Fruit fly (Drosophila melanogaster): ENCODE measurements around the gene CG14963.

CG14963 gene

DNA sequence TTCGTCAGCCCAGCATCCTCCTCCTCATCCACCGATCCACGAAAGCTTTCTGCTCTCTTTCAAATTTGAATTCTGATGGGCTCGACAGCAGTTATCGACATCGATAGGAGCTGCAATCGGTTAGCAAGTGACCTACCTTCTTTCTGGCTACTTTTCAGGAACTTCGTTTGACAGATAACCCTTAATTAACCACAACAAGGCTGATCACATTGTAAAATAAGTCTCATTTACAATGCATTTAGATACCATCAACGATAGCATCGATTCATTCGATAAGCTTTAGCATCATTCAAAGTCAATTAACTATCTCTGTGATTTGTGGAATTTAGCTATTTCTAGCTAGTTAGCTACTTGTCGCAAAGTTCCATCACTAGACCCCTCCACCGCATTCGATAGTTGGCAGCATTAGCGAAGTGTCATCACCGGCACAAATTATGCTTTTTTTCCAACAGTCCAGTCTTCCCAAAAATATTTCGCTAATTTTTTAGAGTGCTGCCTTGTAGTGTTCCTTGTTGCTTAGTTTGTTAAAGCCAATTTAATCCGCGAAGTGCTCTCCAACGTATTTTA lies 6.3 kb upstream of the CG14963 start, which contains the start of the genes MnM and Girdin (continued):
- TF ChIP-seq caup (GFP tag; optimal IDR thresholded peaks at IDR 0.05; ENCODE audit: severe bottlenecking): no peak
- no peak for TF ChIP-seq oc (tag; optimal IDR thresholded peaks at IDR 0.05)
- TF ChIP-seq CG2129 (GFP tag; IDR thresholded peaks at IDR 0.05; ENCODE audit: partially characterized antibody): peak; percentile 41
- TF ChIP-seq ERR (GFP tag; optimal IDR thresholded peaks at IDR 0.05): peak; percentile 55
- TF ChIP-seq fd3F (GFP tag; optimal IDR thresholded peaks at IDR 0.05): peak; percentile 43
- peak; percentile 56 for TF ChIP-seq vfl (GFP tag; optimal IDR thresholded peaks at IDR 0.05)
- TF ChIP-seq CG18764 (GFP tag; optimal IDR thresholded peaks at IDR 0.05): peak; percentile 32
- peak; percentile 77 for TF ChIP-seq CG3163 (GFP tag; optimal IDR thresholded peaks at IDR 0.05)
- TF ChIP-seq CG17186 (GFP tag; optimal IDR thresholded peaks at IDR 0.05): peak; percentile 53
- no peak for TF ChIP-seq Sox102F (GFP tag; optimal IDR thresholded peaks at IDR 0.05)
- no peak for TF ChIP-seq kni (GFP tag; optimal IDR thresholded peaks at IDR 0.05)
- TF ChIP-seq CG9437 (GFP tag; optimal IDR thresholded peaks at IDR 0.05): no peak
- peak; percentile 57; the same call in 2 of the 3 replicates for TF ChIP-seq CG11456 (GFP tag; IDR thresholded peaks at IDR 0.05)
- peak; percentile 89 for TF ChIP-seq Myb (GFP tag; optimal IDR thresholded peaks at IDR 0.05)
- peak; percentile 65 for TF ChIP-seq phol (tag; optimal IDR thresholded peaks at IDR 0.05)
- TF ChIP-seq hkb (optimal IDR thresholded peaks at IDR 0.05): peak; percentile 89
- no peak for TF ChIP-seq hkb (GFP tag; IDR thresholded peaks at IDR 0.05)
- no peak for TF ChIP-seq sens-2 (GFP tag; IDR thresholded peaks at IDR 0.05)
- TF ChIP-seq jigr1 (GFP tag; IDR thresholded peaks at IDR 0.05): no peak
- peak; percentile 12 for TF ChIP-seq org-1 (GFP tag; optimal IDR thresholded peaks at IDR 0.05)
- TF ChIP-seq CG8089 (GFP tag; optimal IDR thresholded peaks at IDR 0.05): peak; percentile 64
- peak; percentile 55 for TF ChIP-seq CG10366 (GFP tag; IDR thresholded peaks at IDR 0.05)
- TF ChIP-seq Ets97D (GFP tag; optimal IDR thresholded peaks at IDR 0.05): peak; percentile 79
- TF ChIP-seq CHES-1-like (GFP tag; optimal IDR thresholded peaks at IDR 0.05): peak; percentile 86
- no peak for TF ChIP-seq Drgx (GFP tag; IDR thresholded peaks at IDR 0.05)
- peak; percentile 75 for TF ChIP-seq CG12391 (tag; optimal IDR thresholded peaks at IDR 0.05)
- TF ChIP-seq cad (GFP tag; optimal IDR thresholded peaks at IDR 0.05): no peak
- TF ChIP-seq CG13123 (GFP tag; optimal IDR thresholded peaks at IDR 0.05): no peak
- TF ChIP-seq amos (GFP tag; IDR thresholded peaks at IDR 0.05; ENCODE audit: partially characterized antibody): peak; percentile 79
- TF ChIP-seq trh (GFP tag; optimal IDR thresholded peaks at IDR 0.05): peak; percentile 17
- peak; percentile 54 for TF ChIP-seq repo (GFP tag; optimal IDR thresholded peaks at IDR 0.05)
- 0 out of 3 replicates have a peak, but pooled peaks have one; percentile 21 for TF ChIP-seq Aef1 (GFP tag; IDR thresholded peaks at IDR 0.05)
- TF ChIP-seq CG12219 (GFP tag; optimal IDR thresholded peaks at IDR 0.05): no peak
- peak; percentile 25; the same call in 1 of the 2 replicates for TF ChIP-seq E2f1 (GFP tag; IDR thresholded peaks at IDR 0.05)
- peak; percentile 42; the same call in 1 of the 2 replicates for TF ChIP-seq CG6689 (GFP tag; IDR thresholded peaks at IDR 0.05)
- no peak for TF ChIP-seq wdn (GFP tag; IDR thresholded peaks at IDR 0.05)
- peak; percentile 87 for TF ChIP-seq unc-4 (GFP tag; IDR thresholded peaks at IDR 0.05; ENCODE audit: partially characterized antibody)
- no peak for TF ChIP-seq Hr78 (GFP tag; optimal IDR thresholded peaks at IDR 0.05)
- no peak for TF ChIP-seq HLHmδ (GFP tag; optimal IDR thresholded peaks at IDR 0.05)
- peak; percentile 21; the same call in 1 of the 3 replicates for TF ChIP-seq tgo (GFP tag; IDR thresholded peaks at IDR 0.05)
- peak; percentile 53; the same call in 1 of the 3 replicates for TF ChIP-seq ci (GFP tag; IDR thresholded peaks at IDR 0.05)
- peak; percentile 84 for TF ChIP-seq Dp (GFP tag; optimal IDR thresholded peaks at IDR 0.05)
- TF ChIP-seq CG1233 (GFP tag; optimal IDR thresholded peaks at IDR 0.05): no peak
- TF ChIP-seq CG16779 (GFP tag; IDR thresholded peaks at IDR 0.05): no peak
- no peak for TF ChIP-seq kah (GFP tag; optimal IDR thresholded peaks at IDR 0.05)
- TF ChIP-seq CG8281 (tag; optimal IDR thresholded peaks at IDR 0.05): no peak
- peak; percentile 4 for TF ChIP-seq CG16815 (GFP tag; optimal IDR thresholded peaks at IDR 0.05)
- TF ChIP-seq CTCF (GFP tag; optimal IDR thresholded peaks at IDR 0.05): no peak
- no peak for TF ChIP-seq Asciz (GFP tag; optimal IDR thresholded peaks at IDR 0.05)
- TF ChIP-seq Nf-YC (tag; optimal IDR thresholded peaks at IDR 0.05): no peak
- TF ChIP-seq CG4360 (GFP tag; IDR thresholded peaks at IDR 0.05): no peak
